Worm (Caenorhabditis elegans) whole organism, L2 larva: ENCODE measurements around the gene nra-1.

Source experiments
- egl-27 ChIP-seq: sonication (generic microtip); optimal IDR thresholded peaks from 3 replicates; lab custom pipeline; 2017; ENCODE audit warnings: missing biosample characterization, missing genetic modification reagents, missing genetic modification characterization
- fos-1 ChIP-seq: fragments of 150-350 bp; optimal IDR thresholded peaks from 2 replicates; lab custom pipeline; 2014; ENCODE audit warnings: missing biosample characterization, missing genetic modification characterization
- mab-5 ChIP-seq: fragments of 150-350 bp; optimal IDR thresholded peaks from 2 replicates; lab custom pipeline; 2014; ENCODE audit warnings: missing biosample characterization, missing genetic modification characterization
- nhr-23 ChIP-seq: fragments of 150-350 bp; optimal IDR thresholded peaks from 2 replicates; lab custom pipeline; 2014; ENCODE audit warnings: missing biosample characterization, missing genetic modification reagents, missing genetic modification characterization
- nhr-77 ChIP-seq: fragments of 150-350 bp; optimal IDR thresholded peaks from 2 replicates; lab custom pipeline; 2014; ENCODE audit warnings: missing biosample characterization, missing genetic modification characterization
- skn-1 ChIP-seq: sonication (generic microtip); optimal IDR thresholded peaks from 2 replicates; lab custom pipeline; 2017; ENCODE audit warnings: missing biosample characterization, missing genetic modification characterization
- snpc-4 ChIP-seq: fragments of 150-350 bp; optimal IDR thresholded peaks from 2 replicates; lab custom pipeline; 2014; ENCODE audit warnings: missing biosample characterization, missing genetic modification characterization
- zag-1 ChIP-seq: fragments of 150-350 bp; optimal IDR thresholded peaks from 2 replicates; lab custom pipeline; 2014; ENCODE audit warnings: missing biosample characterization, missing genetic modification characterization

DNA sequence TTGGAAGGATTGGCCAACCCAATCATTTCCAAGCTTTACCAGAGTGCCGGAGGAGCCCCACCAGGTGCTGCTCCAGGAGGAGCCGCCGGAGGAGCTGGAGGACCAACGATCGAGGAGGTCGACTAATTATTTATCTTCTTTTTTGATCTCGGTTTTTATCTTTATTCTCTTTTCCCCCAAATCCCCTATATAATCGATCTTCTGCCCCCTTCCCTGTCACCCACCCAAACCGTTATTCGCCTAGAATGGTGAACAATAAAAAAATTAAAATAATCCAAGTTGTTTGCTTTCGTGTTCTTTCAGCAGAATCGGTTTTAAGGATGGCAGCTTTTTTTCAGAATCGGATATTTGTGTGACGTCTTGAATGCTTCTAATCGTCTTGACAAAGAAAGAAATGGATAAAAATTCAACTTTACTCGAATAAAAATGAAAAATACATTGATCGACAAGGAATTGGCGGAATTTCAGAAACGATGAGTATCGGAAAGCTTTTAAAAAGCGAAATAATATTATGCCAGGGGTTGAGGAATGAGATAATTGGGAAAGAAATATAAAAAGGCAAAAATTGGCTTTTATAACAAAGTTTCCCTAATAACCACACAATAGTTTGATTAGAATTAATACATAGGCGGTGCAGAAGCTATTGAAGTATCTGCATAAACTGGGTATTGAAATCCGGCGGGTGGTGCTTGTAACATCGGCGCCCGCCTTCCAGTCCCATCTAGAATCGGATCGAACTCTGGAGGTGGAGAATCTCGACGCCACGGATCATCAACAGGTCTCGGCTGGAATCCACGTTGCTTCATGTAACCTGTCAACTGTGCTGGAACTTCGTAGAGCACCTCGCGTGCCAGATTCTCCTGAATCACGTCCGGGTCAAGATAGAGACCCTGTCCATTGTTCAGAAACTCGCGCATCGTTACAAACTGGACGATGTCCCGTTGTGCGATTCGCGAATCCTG is 2.7 kb downstream of the nra-1 start:
- TF ChIP-seq egl-27 (tag; lab: Kevin White, UChicago): no peak
- TF ChIP-seq snpc-4 (tag; lab: Kevin White, UChicago): peak; percentile 38
- no peak for TF ChIP-seq nhr-23 (tag; lab: Kevin White, UChicago)
- TF ChIP-seq zag-1: no peak
- TF ChIP-seq fos-1 (tag; lab: Kevin White, UChicago): peak; percentile 31
- no peak for TF ChIP-seq nhr-77
- no peak for TF ChIP-seq mab-5
- TF ChIP-seq skn-1: peak; percentile 74
